Worm (Caenorhabditis elegans) whole organism, L3 larva: ENCODE results near the gene klf-1.
A peak's percentile ranks its signal among the peaks of the same experiment; 100 is the strongest.
"Not testable (repeated sequence)": the region's sequence is repeated elsewhere in the genome, so short reads cannot be mapped to it uniquely, and the experiment has no call there.

Experiments used
- aly-2 ChIP-seq: fragments of 150-350 bp; optimal IDR thresholded peaks from 2 replicates; lab custom pipeline; 2014; ENCODE audit warnings: missing biosample characterization, missing genetic modification characterization
- ama-1 ChIP-seq: fragments of 150-350 bp; optimal IDR thresholded peaks from 2 replicates; lab custom pipeline; 2018
- ceh-28 ChIP-seq: fragments of 150-350 bp; optimal IDR thresholded peaks from 2 replicates; lab custom pipeline; 2014; ENCODE audit warnings: missing biosample characterization, missing genetic modification reagents, missing genetic modification characterization
- ceh-82 ChIP-seq: fragments of 150-350 bp; optimal IDR thresholded peaks from 2 replicates; lab custom pipeline; 2014; ENCODE audit warnings: missing biosample characterization, missing genetic modification characterization
- ceh-9 ChIP-seq: sonication (generic microtip); optimal IDR thresholded peaks from 2 replicates; lab custom pipeline; 2018; ENCODE audit warnings: missing biosample characterization, missing genetic modification characterization
- egl-27 ChIP-seq: sonication (generic microtip); optimal IDR thresholded peaks from 4 replicates; lab custom pipeline; 2017; ENCODE audit warnings: missing biosample characterization, missing genetic modification reagents, missing genetic modification characterization
- elt-1 ChIP-seq: fragments of 150-350 bp; optimal IDR thresholded peaks from 2 replicates; lab custom pipeline; 2014; ENCODE audit warnings: missing biosample characterization, missing genetic modification characterization
- elt-2 ChIP-seq: sonication (generic microtip); optimal IDR thresholded peaks from 2 replicates; lab custom pipeline; 2016; ENCODE audit warnings: missing genetic modification reagents, mild to moderate bottlenecking, missing genetic modification characterization, missing compliant biosample characterization
- elt-3 ChIP-seq, 3 experiments: fragments of 150-350 bp in 1 of 3; sonication (generic microtip) in 2 of 3; optimal IDR thresholded peaks; 2 replicates in 2 of 3; 4 replicates in 1 of 3; lab custom pipeline; 2014 to 2017; ENCODE audit warnings: missing biosample characterization in 3 of 3, missing genetic modification characterization in 3 of 3
- eor-1 ChIP-seq, 2 experiments: fragments of 150-350 bp; optimal IDR thresholded peaks; 2 replicates each; lab custom pipeline; 2014 to 2018; ENCODE audit warnings: missing biosample characterization in 2 of 2, missing genetic modification characterization in 2 of 2
- fkh-10 ChIP-seq: sonication (generic microtip); optimal IDR thresholded peaks from 2 replicates; lab custom pipeline; 2017; ENCODE audit warnings: missing biosample characterization, missing genetic modification reagents, missing genetic modification characterization
- fos-1 ChIP-seq: fragments of 150-350 bp; optimal IDR thresholded peaks from 2 replicates; lab custom pipeline; 2014; ENCODE audit warnings: missing biosample characterization, missing genetic modification characterization
- hmg-11 ChIP-seq: sonication (generic microtip); optimal IDR thresholded peaks from 2 replicates; lab custom pipeline; 2016; ENCODE audit warnings: missing genetic modification characterization, missing compliant biosample characterization
- jun-1 ChIP-seq: fragments of 150-350 bp; optimal IDR thresholded peaks from 2 replicates; lab custom pipeline; 2014; ENCODE audit warnings: missing biosample characterization, missing genetic modification reagents, missing genetic modification characterization
- lin-15B ChIP-seq: fragments of 150-350 bp; optimal IDR thresholded peaks from 2 replicates; lab custom pipeline; 2014; ENCODE audit warnings: missing biosample characterization, missing genetic modification characterization
- lin-39 ChIP-seq: fragments of 150-350 bp; optimal IDR thresholded peaks from 2 replicates; lab custom pipeline; 2018; ENCODE audit warnings: missing biosample characterization, missing genetic modification reagents, missing genetic modification characterization
- nfya-1 ChIP-seq: sonication (generic microtip); optimal IDR thresholded peaks from 2 replicates; lab custom pipeline; 2017; ENCODE audit warnings: missing genetic modification characterization, mild to moderate bottlenecking, missing compliant biosample characterization, antibody characterized with exemption, moderate library complexity; ENCODE audit not compliant: insufficient read depth
- nhr-12 ChIP-seq: fragments of 150-350 bp; optimal IDR thresholded peaks from 2 replicates; lab custom pipeline; 2014; ENCODE audit warnings: missing biosample characterization, missing genetic modification characterization
- nhr-237 ChIP-seq: fragments of 150-350 bp; optimal IDR thresholded peaks from 2 replicates; lab custom pipeline; 2014; ENCODE audit warnings: missing biosample characterization, missing genetic modification characterization
- nhr-25 ChIP-seq: sonication (generic microtip); optimal IDR thresholded peaks from 2 replicates; lab custom pipeline; 2017; ENCODE audit warnings: missing biosample characterization, missing genetic modification characterization
- nhr-28 ChIP-seq: fragments of 150-350 bp; optimal IDR thresholded peaks from 2 replicates; lab custom pipeline; 2014; ENCODE audit warnings: missing biosample characterization, missing genetic modification characterization
- nhr-76 ChIP-seq: fragments of 150-350 bp; sonication (generic microtip); optimal IDR thresholded peaks from 5 replicates; lab custom pipeline; 2014; ENCODE audit warnings: missing biosample characterization, missing genetic modification characterization
- nhr-77 ChIP-seq: fragments of 150-350 bp; optimal IDR thresholded peaks from 2 replicates; lab custom pipeline; 2014; ENCODE audit warnings: missing biosample characterization, missing genetic modification characterization
- pha-4 ChIP-seq: fragments of 150-350 bp; optimal IDR thresholded peaks from 2 replicates; lab custom pipeline; 2014; ENCODE audit warnings: missing biosample characterization, missing genetic modification reagents, missing genetic modification characterization
- tbx-2 ChIP-seq: sonication (generic microtip); optimal IDR thresholded peaks from 2 replicates; lab custom pipeline; 2016; ENCODE audit warnings: mild to moderate bottlenecking, missing genetic modification characterization, missing compliant biosample characterization
- unc-62 ChIP-seq: fragments of 150-350 bp; sonication (generic microtip); optimal IDR thresholded peaks from 4 replicates; lab custom pipeline; 2014; ENCODE audit warnings: missing biosample characterization, missing genetic modification reagents, missing genetic modification characterization
- zag-1 ChIP-seq: fragments of 150-350 bp; optimal IDR thresholded peaks from 2 replicates; lab custom pipeline; 2014; ENCODE audit warnings: missing biosample characterization, missing genetic modification characterization
- ztf-4 ChIP-seq: fragments of 150-350 bp; optimal IDR thresholded peaks from 2 replicates; lab custom pipeline; 2014; ENCODE audit warnings: missing biosample characterization, missing genetic modification characterization

klf-1 gene

DNA sequence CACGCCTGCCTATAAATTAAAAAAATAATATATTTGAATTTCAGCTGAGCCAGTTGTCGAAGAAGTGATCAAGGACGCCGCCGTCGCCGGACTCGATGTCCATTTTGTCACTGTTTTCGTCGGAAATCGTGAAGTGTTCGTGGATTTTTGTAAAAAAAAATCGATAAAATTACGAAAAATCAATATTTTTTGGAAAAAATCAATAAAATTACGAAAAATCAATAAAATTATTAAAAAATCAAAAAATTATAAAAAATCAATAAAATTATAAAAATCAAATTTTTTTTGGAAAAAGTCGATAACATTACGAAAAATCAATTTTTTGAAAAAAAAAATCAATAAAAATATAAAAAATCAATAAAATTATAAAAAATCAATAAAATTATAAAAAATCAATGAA, 39.6 kb upstream of the klf-1 start:
- TF ChIP-seq ceh-28 (tag; lab: Kevin White, UChicago) (peak; percentile 89), jun-1 (no peak)

DNA sequence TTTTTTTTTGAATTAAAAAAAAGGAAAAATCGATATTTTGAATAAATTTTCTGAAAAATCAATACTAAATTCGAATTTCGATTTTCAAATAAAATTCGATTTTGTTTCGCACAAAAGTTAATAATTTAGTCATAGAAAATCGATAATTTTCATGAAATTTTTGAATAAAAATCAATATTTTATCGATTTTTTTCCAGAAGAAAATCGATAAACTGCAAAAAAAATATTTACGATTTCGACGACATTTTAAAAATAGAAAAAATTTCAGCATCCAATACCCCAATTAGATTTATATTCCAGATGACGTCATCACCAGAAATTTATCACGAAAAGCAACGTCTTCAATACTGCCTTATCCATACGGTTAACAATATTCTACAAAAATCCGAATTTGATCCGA, 38.3 kb upstream of the klf-1 start, which contains the start of gene josd-1:
Gene josd-1, plus strand, starts transcription at position 301 of the 400 bp plus-strand sequence.
- no peak for TF ChIP-seq nhr-237 (tag; lab: Kevin White, UChicago)
- TF ChIP-seq ceh-82, result no peak
- TF ChIP-seq nfya-1 (tag; lab: Kevin White, UChicago), result no peak

DNA sequence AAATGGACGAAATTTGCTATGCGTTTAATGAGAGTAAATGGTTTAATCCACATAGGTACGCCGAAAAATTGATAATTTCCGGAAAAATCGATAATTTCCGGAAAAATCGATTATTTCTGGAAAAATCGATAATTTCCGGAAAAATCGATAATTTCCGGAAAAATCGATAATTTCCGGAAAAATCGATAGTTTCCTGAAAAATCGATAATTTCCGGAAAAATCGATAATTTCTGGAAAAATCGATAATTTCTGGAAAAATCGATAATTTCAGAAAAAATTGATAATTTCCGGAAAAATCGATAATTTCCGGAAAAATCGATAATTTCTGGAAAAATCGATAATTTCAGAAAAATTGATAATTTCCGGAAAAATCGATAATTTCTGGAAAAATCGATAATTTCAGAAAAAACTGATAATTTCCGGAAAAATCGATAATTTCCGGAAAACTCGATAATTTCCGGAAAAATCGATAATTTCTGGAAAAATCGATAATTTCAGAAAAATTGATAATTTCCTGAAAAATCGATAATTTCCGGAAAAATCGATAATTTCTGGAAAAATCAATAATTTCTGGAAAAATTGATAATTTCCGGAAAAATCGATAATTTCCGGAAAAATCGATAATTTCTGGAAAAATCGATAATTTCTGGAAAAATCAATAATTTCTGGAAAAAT, 37.7 kb upstream of the klf-1 start:
- TF ChIP-seq ceh-28 (tag; lab: Kevin White, UChicago), result peak; percentile 98

DNA sequence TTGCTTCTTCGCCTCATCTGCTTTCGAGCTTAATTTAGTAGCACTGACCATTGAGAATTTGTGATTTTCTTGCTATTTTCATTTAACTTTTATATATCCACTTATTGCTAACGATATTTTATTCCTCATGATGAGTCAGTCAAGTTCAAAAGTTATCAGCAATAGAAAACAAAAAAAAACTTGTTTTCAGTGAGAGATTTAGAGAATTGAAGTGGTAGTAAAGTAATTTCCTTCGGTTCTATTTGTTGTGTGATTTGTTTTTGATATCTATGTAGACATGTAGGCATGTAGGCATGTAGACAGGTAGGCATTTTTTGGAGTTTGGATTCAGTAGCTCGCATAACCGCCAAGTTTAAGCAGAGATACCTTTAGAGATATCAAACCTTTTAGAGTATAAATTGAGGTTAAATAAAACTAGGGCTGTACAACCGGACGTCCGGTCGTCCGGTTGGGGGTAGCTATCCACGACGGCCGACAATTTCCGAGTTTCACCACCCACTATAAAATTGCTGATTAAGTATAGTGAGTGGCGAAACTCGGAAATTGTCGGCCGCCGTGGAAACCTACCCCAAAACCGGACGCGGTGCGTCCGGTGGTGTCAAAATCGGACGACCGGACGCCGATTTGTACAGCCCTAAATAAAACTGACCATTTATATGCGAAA, 33.6 kb upstream of the klf-1 start, which contains the start of gene Y71H2AR.2:
Gene Y71H2AR.2, minus strand, starts transcription at position 51 of the 664 bp plus-strand sequence.
- TF ChIP-seq nhr-28, result no peak
- TF ChIP-seq hmg-11 (tag; lab: Kevin White, UChicago), result no peak
- no peak for TF ChIP-seq nhr-76 (tag; lab: Kevin White, UChicago)
- TF ChIP-seq zag-1 (tag; lab: Kevin White, UChicago), result no peak
- TF ChIP-seq lin-15B (tag; lab: Kevin White, UChicago), result no peak

DNA sequence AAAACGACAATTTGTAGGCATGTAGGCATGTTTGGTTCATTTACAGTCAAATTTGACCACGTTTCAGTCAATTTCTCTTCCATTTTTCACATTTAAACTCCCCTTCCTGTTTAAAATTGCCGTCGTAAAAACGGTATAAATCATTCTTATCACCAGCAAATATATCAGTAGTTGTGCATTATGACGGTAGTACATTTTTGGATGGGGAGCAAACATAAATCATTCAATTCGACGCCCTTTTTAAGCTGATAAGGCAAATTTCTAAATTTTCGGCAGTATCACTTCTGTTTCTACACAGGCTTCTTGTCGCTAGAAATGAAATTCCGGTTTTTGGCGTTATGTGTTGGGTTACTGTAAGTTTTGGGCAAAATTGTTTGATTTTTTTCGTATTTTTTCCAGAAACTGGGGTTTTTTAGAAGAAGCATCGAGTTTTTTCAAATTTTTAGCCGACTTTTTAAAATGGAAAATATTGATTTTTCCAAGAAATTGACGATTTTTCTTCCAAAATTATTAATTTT, 32.7 kb upstream of the klf-1 start, which contains the start of gene H34I24.2:
Gene H34I24.2, plus strand, starts transcription at position 189 of the 518 bp plus-strand sequence.
- TF ChIP-seq elt-1 (tag; lab: Kevin White, UChicago) (no peak), elt-2 (tag; lab: Kevin White, UChicago) (peak; percentile 66)
- TF ChIP-seq, all 47 proteins: peak for 1

DNA sequence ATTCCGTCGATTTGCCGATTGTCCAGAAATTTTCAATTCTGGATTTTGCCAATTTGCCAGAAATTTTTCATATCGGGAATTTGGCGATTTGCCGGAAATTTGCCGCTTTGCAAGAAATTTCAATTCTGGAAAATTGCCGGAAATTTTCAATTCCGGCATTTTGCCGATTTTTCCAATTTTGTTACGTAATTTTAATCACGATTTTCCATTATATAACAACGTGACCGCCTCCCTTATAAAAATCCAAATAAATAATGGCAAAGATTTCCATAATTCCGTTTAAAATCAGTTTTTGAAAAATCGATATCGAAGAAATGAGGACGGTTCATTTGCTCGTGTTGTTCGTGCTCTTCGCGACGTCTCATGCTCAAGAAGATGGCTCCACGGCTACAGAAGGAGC, 27.9 kb upstream of the klf-1 start, which contains the start of gene H34I24.1:
Gene H34I24.1, plus strand, starts transcription at position 301 of the 400 bp plus-strand sequence.
- TF ChIP-seq elt-3 (tag; optimal IDR thresholded peaks at IDR 0.05; lab: Kevin White, UChicago); jun-1; egl-27 (tag; lab: Kevin White, UChicago): not testable (repeated sequence)

DNA sequence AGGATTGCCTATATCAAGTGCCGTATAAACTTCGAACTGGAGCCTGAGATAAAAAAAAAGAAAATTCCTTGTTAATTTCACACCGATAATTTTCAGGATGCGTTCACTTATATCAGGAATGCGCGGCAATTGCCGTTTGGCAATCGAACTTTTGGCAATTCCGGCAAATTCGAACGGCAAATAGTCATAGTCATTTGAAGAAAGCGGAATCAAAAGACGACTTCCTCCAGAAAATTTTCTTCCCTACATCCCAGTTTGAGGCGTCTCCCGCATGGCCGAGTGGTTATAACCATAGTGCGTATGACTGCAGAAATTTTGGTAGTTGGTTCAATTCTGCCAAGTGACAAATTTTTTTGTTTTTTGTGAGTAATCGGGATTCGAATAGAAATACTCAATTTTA, 18.7 kb upstream of the klf-1 start, which contains the start of gene F56F11.4:
Gene F56F11.4, plus strand, starts transcription at position 301 of the 400 bp plus-strand sequence.
- TF ChIP-seq eor-1 (tag; optimal IDR thresholded peaks at IDR 0.05; lab: Kevin White, UChicago), result no peak
- no peak for TF ChIP-seq ztf-4 (tag; lab: Kevin White, UChicago)
- TF ChIP-seq nhr-28, result no peak
- no peak for TF ChIP-seq lin-39 (tag; lab: Kevin White, UChicago)
- no peak for TF ChIP-seq jun-1
- TF ChIP-seq pha-4, result no peak
- TF ChIP-seq fos-1 (tag; lab: Kevin White, UChicago), result no peak
- TF ChIP-seq ceh-9 (tag; lab: Kevin White, UChicago), result no peak
- TF ChIP-seq nhr-77 (tag; lab: Kevin White, UChicago), result no peak
- TF ChIP-seq unc-62 (GFP tag; lab: Kevin White, UChicago), result no peak
- no peak for TF ChIP-seq zag-1 (tag; lab: Kevin White, UChicago)
- TF ChIP-seq nhr-237 (tag; lab: Kevin White, UChicago), result no peak
- no peak for TF ChIP-seq egl-27 (tag; lab: Kevin White, UChicago)
- TF ChIP-seq nfya-1 (tag; lab: Kevin White, UChicago), result no peak
- TF ChIP-seq aly-2, result no peak
- no peak for TF ChIP-seq nhr-12

DNA sequence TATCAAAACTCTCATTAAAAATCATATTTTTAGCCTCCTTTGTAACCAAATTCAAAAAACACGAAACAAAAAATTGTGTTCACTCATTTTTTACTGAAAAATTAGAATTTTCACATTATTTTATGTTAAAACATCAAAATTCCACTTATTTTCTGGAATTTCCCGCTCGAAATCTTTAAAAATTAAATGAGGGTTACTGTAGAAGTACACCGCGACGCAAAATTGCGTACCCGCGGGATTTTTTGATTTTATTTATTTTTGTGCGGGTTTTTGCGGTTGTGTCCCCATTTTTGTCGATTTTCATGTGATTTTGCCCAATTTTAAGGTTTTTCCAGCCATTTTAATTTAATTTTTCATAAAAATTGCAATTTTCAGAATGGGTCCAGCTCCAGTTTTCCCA, 16.3 kb upstream of the klf-1 start:
- TF ChIP-seq tbx-2 (no peak), nhr-77 (tag; lab: Kevin White, UChicago) (no peak), nhr-25 (tag; lab: Kevin White, UChicago) (no peak), zag-1 (tag; lab: Kevin White, UChicago) (no peak), nhr-12 (no peak), fos-1 (tag; lab: Kevin White, UChicago) (no peak), egl-27 (tag; lab: Kevin White, UChicago) (no peak), elt-3 (tag; optimal IDR thresholded peaks at IDR 0.05; lab: Kevin White, UChicago) (no peak), ama-1 (lab: Kevin White, UChicago) (no peak), elt-1 (tag; lab: Kevin White, UChicago) (no peak), jun-1 (no peak), lin-15B (tag; lab: Kevin White, UChicago) (no peak), fkh-10 (GFP tag; lab: Kevin White, UChicago) (no peak)
